Worm (Caenorhabditis elegans): ENCODE measurements around the gene frm-7.

The frm-7 gene

ce11 chrV:12271495-12271894 is 30.8 kb upstream of the frm-7 start, which contains the start of the genes tsfm-1 and capg-2:
TSS of gene tsfm-1 (minus strand) at chrV:12271551.
TSS of gene capg-2 (plus strand) at chrV:12271873.
- TF ChIP-seq dpl-1 (GFP tag; optimal IDR thresholded peaks at IDR 0.05) (peak; percentile 21), efl-1 (GFP tag; optimal IDR thresholded peaks at IDR 0.05) (peak; percentile 67), madf-6 (GFP tag; IDR thresholded peaks at IDR 0.05) (0 out of 2 replicates have a peak, but pooled peaks have one; percentile 19), lir-1 (GFP tag; conservative IDR thresholded peaks at IDR 0.05) (no peak), madf-3 (GFP tag; IDR thresholded peaks at IDR 0.05) (no peak), mel-28 (tag; optimal IDR thresholded peaks at IDR 0.05; ENCODE audit: borderline replicate concordance) (no peak), mcd-1 (GFP tag; IDR thresholded peaks at IDR 0.05) (peak; percentile 61; the same call in 1 of the 2 replicates)

DNA sequence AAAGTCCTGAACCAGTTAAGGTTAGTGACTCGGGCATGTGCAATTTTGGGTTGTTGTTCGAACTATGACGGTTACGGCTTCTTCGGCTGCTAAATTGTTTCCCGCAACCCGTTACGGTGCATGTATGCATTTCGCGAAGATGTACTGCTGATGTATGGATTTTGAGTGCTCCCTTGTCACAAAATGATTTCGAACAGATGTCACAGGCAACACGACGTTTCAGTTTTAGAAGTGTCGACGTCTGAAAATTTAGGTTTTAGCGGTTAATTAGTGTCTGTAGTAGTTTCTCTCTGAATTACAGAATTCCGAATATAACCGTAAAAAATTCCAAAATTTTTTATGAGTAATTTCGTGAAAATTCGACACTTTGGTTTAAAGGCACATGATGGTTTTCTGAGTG is 26.6 kb upstream of the frm-7 start:
- TF ChIP-seq lin-35 (GFP tag; optimal IDR thresholded peaks at IDR 0.05) (peak in 1 of 3 experiments; percentile 4), F55B11.4 (tag; optimal IDR thresholded peaks at IDR 0.05; ENCODE audit: borderline replicate concordance, insufficient read depth) (no peak), madf-10 (tag; optimal IDR thresholded peaks at IDR 0.05) (no peak), ztf-26 (tag; optimal IDR thresholded peaks at IDR 0.05) (no peak), Y79H2A.3 (GFP tag; conservative IDR thresholded peaks at IDR 0.05) (0 out of 2 replicates have a peak, but pooled peaks have one; percentile 43), ztf-28 (GFP tag; IDR thresholded peaks at IDR 0.05) (0 out of 2 replicates have a peak, but pooled peaks have one; percentile 9), mcd-1 (GFP tag; IDR thresholded peaks at IDR 0.05) (no peak), nfya-2 (GFP tag; IDR thresholded peaks at IDR 0.05) (0 out of 2 replicates have a peak, but pooled peaks have one; percentile 44), hrde-1 (tag; optimal IDR thresholded peaks at IDR 0.05; ENCODE audit: borderline replicate concordance) (peak; percentile 67), F10E7.11 (tag; optimal IDR thresholded peaks at IDR 0.05) (no peak), madf-3 (GFP tag; IDR thresholded peaks at IDR 0.05) (0 out of 2 replicates have a peak, but pooled peaks have one; percentile 44), attf-3 (GFP tag; conservative IDR thresholded peaks at IDR 0.05) (0 out of 2 replicates have a peak, but pooled peaks have one; percentile 20), lsy-27 (tag; optimal IDR thresholded peaks at IDR 0.05; ENCODE audit: borderline replicate concordance, insufficient read depth) (no peak)

ce11 chrV:12276946-12277345 is 25.3 kb upstream of the frm-7 start, which contains the start of gene bnc-1:
TSS of gene bnc-1 (minus strand) at chrV:12277046.
- TF ChIP-seq F39B2.1 (GFP tag; IDR thresholded peaks at IDR 0.05) = no peak
- no peak for TF ChIP-seq F52B5.7 (tag; optimal IDR thresholded peaks at IDR 0.05)
- no peak for TF ChIP-seq Y53F4B.3 (GFP tag; IDR thresholded peaks at IDR 0.05)
- no peak for TF ChIP-seq ztf-28 (GFP tag; IDR thresholded peaks at IDR 0.05)
- no peak for TF ChIP-seq F23B12.7 (tag; optimal IDR thresholded peaks at IDR 0.05; ENCODE audit: insufficient read depth)
- TF ChIP-seq ceh-100 (GFP tag; IDR thresholded peaks at IDR 0.05) = no peak
- TF ChIP-seq hlh-26 (GFP tag; conservative IDR thresholded peaks at IDR 0.05) = no peak

- TF ChIP-seq atf-7 (tag; optimal IDR thresholded peaks at IDR 0.05) = no peak
- no peak for TF ChIP-seq ama-1 (optimal IDR thresholded peaks at IDR 0.05)
- no peak for TF ChIP-seq ama-1 (GFP tag; optimal IDR thresholded peaks at IDR 0.05)
- TF ChIP-seq madf-10 (tag; optimal IDR thresholded peaks at IDR 0.05) = no peak
- no peak for TF ChIP-seq lin-26 (GFP tag; IDR thresholded peaks at IDR 0.05)
- TF ChIP-seq tbx-9 (tag; optimal IDR thresholded peaks at IDR 0.05; ENCODE audit: borderline replicate concordance) = no peak
- TF ChIP-seq mes-4 (tag; optimal IDR thresholded peaks at IDR 0.05) = no peak
- TF ChIP-seq athp-1 (tag; optimal IDR thresholded peaks at IDR 0.05) = no peak
- TF ChIP-seq ztf-28 (GFP tag; IDR thresholded peaks at IDR 0.05) = no peak
- no peak for TF ChIP-seq nhr-90 (tag; optimal IDR thresholded peaks at IDR 0.05)
- no peak for TF ChIP-seq B0019.2 (GFP tag; conservative IDR thresholded peaks at IDR 0.05)
- TF ChIP-seq ztf-3 (GFP tag; optimal IDR thresholded peaks at IDR 0.05) = no peak
- no peak for TF ChIP-seq Y53G8AR.9 (GFP tag; conservative IDR thresholded peaks at IDR 0.05)
- TF ChIP-seq dox-1 (GFP tag; IDR thresholded peaks at IDR 0.05) = no peak
Measured at ce11 chrV:12281508-12281907, 20.8 kb upstream of the frm-7 start.
